Fruit fly (Drosophila melanogaster) whole organism, embryonic: ENCODE measurements around the gene CG17207.
A peak's percentile ranks its signal among the peaks of the same experiment; 100 is the strongest.

Experiments
- Atf6 ChIP-seq: fragments of 200-800 bp; sonication (Bioruptor generic); IDR thresholded peaks from 2 replicates; pipeline ENCODE4 v1.3.6; 2022; ENCODE audit warnings: missing biosample characterization, missing genetic modification characterization
- B-H1 ChIP-seq: fragments of 200-800 bp; sonication (Bioruptor generic); IDR thresholded peaks from 3 replicates; pipeline ENCODE4 v1.3.6; 2022; ENCODE audit warnings: missing biosample characterization, missing genetic modification characterization
- BtbVII ChIP-seq: fragments of 200-800 bp; sonication (Bioruptor generic); optimal IDR thresholded peaks from 3 replicates; lab custom pipeline; 2017; ENCODE audit warnings: missing biosample characterization, mild to moderate bottlenecking, missing genetic modification characterization
- CG10565 ChIP-seq: fragments of 200-800 bp; sonication (Bioruptor generic); optimal IDR thresholded peaks from 3 replicates; lab custom pipeline; 2016; ENCODE audit warnings: missing biosample characterization, mild to moderate bottlenecking, missing genetic modification characterization
- CG10979 ChIP-seq: fragments of 200-800 bp; sonication (Bioruptor generic); optimal IDR thresholded peaks from 2 replicates; lab custom pipeline; 2018; ENCODE audit warnings: missing biosample characterization, mild to moderate bottlenecking, missing genetic modification characterization, moderate library complexity
- CG15269 ChIP-seq: fragments of 200-800 bp; sonication (Bioruptor generic); optimal IDR thresholded peaks from 2 replicates; lab custom pipeline; 2018; ENCODE audit warnings: missing biosample characterization, mild to moderate bottlenecking, missing genetic modification characterization, moderate library complexity
- CG17361 ChIP-seq: fragments of 200-800 bp; sonication (Bioruptor generic); IDR thresholded peaks from 3 replicates; pipeline ENCODE4 v1.3.6; 2022; ENCODE audit warnings: missing biosample characterization, missing genetic modification characterization
- CG17612 ChIP-seq: fragments of 200-800 bp; sonication (Bioruptor generic); IDR thresholded peaks from 2 replicates; pipeline ENCODE4 v1.3.6; 2022; ENCODE audit warnings: missing biosample characterization, missing genetic modification characterization
- CG2120 ChIP-seq: fragments of 200-800 bp; sonication (Bioruptor generic); optimal IDR thresholded peaks from 3 replicates; lab custom pipeline; 2016; ENCODE audit warnings: missing biosample characterization, missing genetic modification characterization
- CG2202 ChIP-seq: fragments of 200-800 bp; sonication (Bioruptor generic); optimal IDR thresholded peaks from 2 replicates; lab custom pipeline; 2018; ENCODE audit warnings: missing biosample characterization, mild to moderate bottlenecking, missing genetic modification characterization
- CG3281 ChIP-seq: fragments of 200-800 bp; sonication (Bioruptor generic); optimal IDR thresholded peaks from 3 replicates; lab custom pipeline; 2017; ENCODE audit warnings: missing biosample characterization, mild to moderate bottlenecking, missing genetic modification characterization
- CG34422 ChIP-seq: fragments of 200-800 bp; sonication (Bioruptor generic); IDR thresholded peaks from 3 replicates; pipeline ENCODE4 v1.3.6; 2022; ENCODE audit warnings: missing biosample characterization, missing genetic modification characterization
- CG3726 ChIP-seq: fragments of 200-800 bp; sonication (Bioruptor generic); IDR thresholded peaks from 3 replicates; pipeline ENCODE4, ENCODE4 v1.3.6; 2022; ENCODE audit warnings: missing biosample characterization, missing genetic modification characterization
- CG3838 ChIP-seq: fragments of 200-800 bp; sonication (Bioruptor generic); optimal IDR thresholded peaks from 3 replicates; lab custom pipeline; 2016; ENCODE audit warnings: missing biosample characterization, missing genetic modification characterization
- CG4328 ChIP-seq: fragments of 200-800 bp; sonication (Bioruptor generic); optimal IDR thresholded peaks from 3 replicates; lab custom pipeline; 2017; ENCODE audit warnings: missing biosample characterization, missing genetic modification reagents, missing genetic modification characterization
- CG4360 ChIP-seq: fragments of 200-800 bp; sonication (Bioruptor generic); IDR thresholded peaks from 2 replicates; pipeline ENCODE4 v1.3.6; 2022; ENCODE audit warnings: missing biosample characterization, missing genetic modification characterization
- CG43689 ChIP-seq: fragments of 200-800 bp; sonication (Bioruptor generic); IDR thresholded peaks from 2 replicates; pipeline ENCODE4 v1.3.6; 2022; ENCODE audit warnings: missing biosample characterization, missing genetic modification characterization
- CG4424 ChIP-seq: fragments of 200-800 bp; sonication (Bioruptor generic); optimal IDR thresholded peaks from 3 replicates; lab custom pipeline; 2016; ENCODE audit warnings: missing biosample characterization, missing genetic modification characterization
- CG4707 ChIP-seq: fragments of 200-800 bp; sonication (Bioruptor generic); optimal IDR thresholded peaks from 2 replicates; lab custom pipeline; 2018; ENCODE audit warnings: missing biosample characterization, mild to moderate bottlenecking, missing genetic modification characterization, moderate library complexity
- CG6272 ChIP-seq: fragments of 200-800 bp; sonication (Bioruptor generic); IDR thresholded peaks from 2 replicates; pipeline ENCODE4 v1.3.6; 2022; ENCODE audit warnings: missing biosample characterization, missing genetic modification characterization
- CG7963 ChIP-seq: fragments of 200-800 bp; sonication (Bioruptor generic); IDR thresholded peaks from 3 replicates; pipeline ENCODE4 v1.3.6; 2022; ENCODE audit warnings: missing biosample characterization, missing genetic modification characterization; ENCODE audit not compliant: partially characterized antibody
- CG8290 ChIP-seq, 3 experiments: fragments of 200-800 bp; sonication (Bioruptor generic); optimal IDR thresholded peaks; 2 replicates each; lab custom pipeline; 2016 to 2019; ENCODE audit warnings: missing biosample characterization in 3 of 3, missing genetic modification characterization in 3 of 3, mild to moderate bottlenecking in 2 of 3, moderate library complexity in 1 of 3
- CG8944 ChIP-seq: fragments of 200-800 bp; sonication (Bioruptor generic); optimal IDR thresholded peaks from 3 replicates; lab custom pipeline; 2016; ENCODE audit warnings: missing biosample characterization, missing genetic modification characterization
- D19A ChIP-seq: fragments of 200-800 bp; optimal IDR thresholded peaks from 3 replicates; lab custom pipeline; 2019; ENCODE audit warnings: missing biosample characterization, mild to moderate bottlenecking, missing genetic modification characterization, moderate library complexity
- ERR ChIP-seq: fragments of 200-800 bp; sonication (Bioruptor generic); optimal IDR thresholded peaks from 2 replicates; lab custom pipeline; 2016; ENCODE audit warnings: missing biosample characterization, missing genetic modification characterization
- HLHmδ ChIP-seq: fragments of 200-800 bp; sonication (Bioruptor generic); optimal IDR thresholded peaks from 2 replicates; lab custom pipeline; 2018; ENCODE audit warnings: missing biosample characterization, mild to moderate bottlenecking, missing genetic modification characterization, moderate library complexity
- Hmx ChIP-seq: fragments of 200-800 bp; sonication (Bioruptor generic); optimal IDR thresholded peaks from 2 replicates; lab custom pipeline; 2016; ENCODE audit warnings: missing biosample characterization, missing genetic modification characterization
- Lim3 ChIP-seq: fragments of 200-800 bp; sonication (Bioruptor generic); IDR thresholded peaks from 2 replicates; pipeline ENCODE4 v1.3.6; 2022; ENCODE audit warnings: missing biosample characterization, missing genetic modification characterization
- Med ChIP-seq: fragments of 200-800 bp; sonication (Bioruptor generic); peaks from one replicate; lab custom pipeline; 2016; ENCODE audit warnings: missing biosample characterization, missing genetic modification characterization, mild to moderate bottlenecking, inconsistent platforms, moderate library complexity
- Nf-YA ChIP-seq: fragments of 200-800 bp; sonication (Bioruptor generic); IDR thresholded peaks from 2 replicates; pipeline ENCODE4 v1.3.6; 2022; ENCODE audit warnings: missing biosample characterization, missing genetic modification characterization
- Rfx ChIP-seq: fragments of 200-800 bp; sonication (Bioruptor generic); IDR thresholded peaks from 2 replicates; pipeline ENCODE4 v1.3.6; 2022; ENCODE audit warnings: missing biosample characterization, missing genetic modification characterization
- Sox100B ChIP-seq: fragments of 200-800 bp; sonication (Bioruptor generic); optimal IDR thresholded peaks from 3 replicates; lab custom pipeline; 2018; ENCODE audit warnings: missing biosample characterization, mild to moderate bottlenecking, missing genetic modification characterization
- Sox102F ChIP-seq: fragments of 200-800 bp; sonication (Bioruptor generic); optimal IDR thresholded peaks from 2 replicates; lab custom pipeline; 2018; ENCODE audit warnings: missing biosample characterization, mild to moderate bottlenecking, missing genetic modification characterization, moderate library complexity
- Ssrp ChIP-seq: fragments of 200-800 bp; sonication (Bioruptor generic); optimal IDR thresholded peaks from 2 replicates; lab custom pipeline; 2018; ENCODE audit warnings: missing biosample characterization, mild to moderate bottlenecking, missing genetic modification characterization, moderate library complexity
- ac ChIP-seq: fragments of 200-800 bp; sonication (Bioruptor generic); optimal IDR thresholded peaks from 3 replicates; lab custom pipeline; 2017; ENCODE audit warnings: missing biosample characterization, mild to moderate bottlenecking, missing genetic modification characterization
- caup ChIP-seq: fragments of 200-800 bp; sonication (Bioruptor generic); optimal IDR thresholded peaks from 3 replicates; lab custom pipeline; 2017; ENCODE audit warnings: missing biosample characterization, mild to moderate bottlenecking, missing genetic modification characterization, moderate library complexity; ENCODE audit not compliant: severe bottlenecking
- eyg ChIP-seq: fragments of 200-800 bp; sonication (Bioruptor generic); optimal IDR thresholded peaks from 3 replicates; lab custom pipeline; 2016; ENCODE audit warnings: missing biosample characterization, missing genetic modification characterization
- fd96Cb ChIP-seq: fragments of 200-800 bp; sonication (Bioruptor generic); optimal IDR thresholded peaks from 2 replicates; lab custom pipeline; 2018; ENCODE audit warnings: missing biosample characterization, mild to moderate bottlenecking, missing genetic modification characterization, moderate library complexity
- inv ChIP-seq: fragments of 200-800 bp; sonication (Bioruptor generic); IDR thresholded peaks from 2 replicates; pipeline ENCODE4 v1.3.6; 2022; ENCODE audit warnings: missing biosample characterization, missing genetic modification characterization; ENCODE audit not compliant: partially characterized antibody
- knrl ChIP-seq: fragments of 200-800 bp; sonication (Bioruptor generic); IDR thresholded peaks from 3 replicates; pipeline ENCODE4 v1.3.6; 2022; ENCODE audit warnings: missing biosample characterization, missing genetic modification characterization; ENCODE audit not compliant: partially characterized antibody
- luna ChIP-seq: fragments of 200-800 bp; sonication (Bioruptor generic); optimal IDR thresholded peaks from 2 replicates; lab custom pipeline; 2016; ENCODE audit warnings: missing biosample characterization, missing genetic modification characterization
- peb ChIP-seq: fragments of 200-800 bp; sonication (Bioruptor generic); IDR thresholded peaks from 2 replicates; pipeline ENCODE4 v1.3.6; 2022; ENCODE audit warnings: missing biosample characterization, missing genetic modification characterization
- ranshi ChIP-seq: fragments of 200-800 bp; sonication (Bioruptor generic); IDR thresholded peaks from 2 replicates; pipeline ENCODE4 v1.3.6; 2022; ENCODE audit warnings: missing biosample characterization, missing genetic modification characterization
- sd ChIP-seq: fragments of 200-800 bp; sonication (Bioruptor generic); optimal IDR thresholded peaks from 3 replicates; lab custom pipeline; 2018; ENCODE audit warnings: missing biosample characterization, mild to moderate bottlenecking, missing genetic modification characterization, moderate library complexity
- sim ChIP-seq: fragments of 200-800 bp; sonication (Bioruptor generic); IDR thresholded peaks from 2 replicates; pipeline ENCODE4 v1.3.6; 2022; ENCODE audit warnings: missing biosample characterization, missing genetic modification characterization
- sisA ChIP-seq: fragments of 200-800 bp; sonication (Bioruptor generic); IDR thresholded peaks from 2 replicates; pipeline ENCODE4 v1.3.6; 2022; ENCODE audit warnings: missing biosample characterization, missing genetic modification characterization
- ssp ChIP-seq: fragments of 200-800 bp; sonication (Bioruptor generic); IDR thresholded peaks from 2 replicates; pipeline ENCODE4 v1.3.6; 2022; ENCODE audit warnings: missing biosample characterization, missing genetic modification characterization
- tll ChIP-seq, 2 experiments: fragments of 200-800 bp in 1 of 2; fragments of >200 bp in 1 of 2; sonication (Bioruptor generic) in 1 of 2; optimal IDR thresholded peaks; 2 replicates each; lab custom pipeline; 2017 to 2019; ENCODE audit warnings: missing biosample characterization in 2 of 2, missing genetic modification characterization in 2 of 2, mild to moderate bottlenecking in 1 of 2, moderate library complexity in 1 of 2
- tup ChIP-seq: fragments of 200-800 bp; sonication (Bioruptor generic); optimal IDR thresholded peaks from 2 replicates; lab custom pipeline; 2016; ENCODE audit warnings: missing biosample characterization, mild to moderate bottlenecking, missing genetic modification characterization, moderate library complexity
- zf30C ChIP-seq: fragments of 200-800 bp; sonication (Bioruptor generic); optimal IDR thresholded peaks from 3 replicates; lab custom pipeline; 2018; ENCODE audit warnings: missing biosample characterization, mild to moderate bottlenecking, missing genetic modification characterization
- zfh2 ChIP-seq: fragments of 200-800 bp; sonication (Bioruptor generic); optimal IDR thresholded peaks from 2 replicates; lab custom pipeline; 2016; ENCODE audit warnings: missing biosample characterization, missing genetic modification characterization

Gene CG17207

DNA sequence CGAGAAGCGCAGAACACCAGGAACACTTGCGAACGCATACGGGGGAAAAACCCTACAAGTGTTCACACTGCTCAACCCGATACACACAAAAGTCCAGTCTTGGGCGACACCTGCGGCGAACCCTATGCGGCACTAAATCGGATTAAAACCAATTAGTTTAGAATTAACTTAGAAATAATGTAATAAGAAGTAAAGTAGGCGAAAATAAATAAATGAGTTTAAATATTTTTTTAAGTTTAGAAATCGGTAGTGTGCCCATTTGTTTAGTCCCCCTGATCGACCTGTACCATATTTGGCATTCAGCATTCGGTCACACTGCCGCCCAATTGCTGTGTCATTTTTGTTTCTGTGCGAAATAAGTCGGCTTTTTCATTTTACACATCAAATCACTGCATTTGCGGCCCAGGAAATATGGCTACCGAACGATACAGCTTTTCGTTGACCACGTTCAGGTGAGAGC lies 7.9 kb downstream of the CG17207 start, which contains the start of gene Prosalpha2 (continued):
- TF ChIP-seq CG3838 (GFP tag; lab: Kevin White, UChicago) (no peak), sisA (GFP tag; lab: Robert Waterston, UW) (no peak), Rfx (GFP tag; lab: Robert Waterston, UW) (0 out of 2 replicates have a peak, but pooled peaks have one; percentile 21), fd96Cb (tag; lab: Kevin White, UChicago) (no peak), Nf-YA (GFP tag; lab: Robert Waterston, UW) (no peak), caup (GFP tag; lab: Kevin White, UChicago) (no peak), CG34422 (GFP tag; lab: Robert Waterston, UW) (no peak), CG3281 (no peak), zf30C (GFP tag; lab: Kevin White, UChicago) (peak; percentile 19), tup (GFP tag; lab: Kevin White, UChicago) (no peak), CG4328 (GFP tag; lab: Kevin White, UChicago) (no peak), CG4360 (no peak), peb (GFP tag; lab: Robert Waterston, UW) (no peak), CG7963 (GFP tag; lab: Robert Waterston, UW) (no peak), CG15269 (tag; lab: Kevin White, UChicago) (no peak), CG17612 (no peak), B-H1 (no peak), zfh2 (GFP tag; lab: Kevin White, UChicago) (no peak), CG17361 (GFP tag; lab: Robert Waterston, UW) (0 out of 3 replicates have a peak, but pooled peaks have one; percentile 27), CG43689 (GFP tag; lab: Robert Waterston, UW) (no peak), CG10565 (no peak), Ssrp (no peak), CG10979 (no peak), Lim3 (no peak), Atf6 (GFP tag; lab: Robert Waterston, UW) (no peak), Sox102F (GFP tag; lab: Kevin White, UChicago) (no peak), inv (GFP tag; lab: Robert Waterston, UW) (no peak), sim (GFP tag; lab: Robert Waterston, UW) (no peak), BtbVII (GFP tag; lab: Kevin White, UChicago) (no peak), CG4424 (GFP tag; lab: Kevin White, UChicago) (peak; percentile 3), sd (tag; lab: Kevin White, UChicago) (no peak), ranshi (GFP tag; lab: Robert Waterston, UW) (no peak), Sox100B (no peak), luna (GFP tag; lab: Kevin White, UChicago) (no peak), CG3726 (no peak), CG6272 (GFP tag; lab: Robert Waterston, UW) (no peak; the same call in 1 of the 2 replicates), eyg (GFP tag; lab: Kevin White, UChicago) (no peak), CG2120 (GFP tag; lab: Kevin White, UChicago) (peak; percentile 52), ac (GFP tag; lab: Kevin White, UChicago) (no peak), HLHmδ (GFP tag; lab: Kevin White, UChicago) (no peak), CG8944 (GFP tag; lab: Kevin White, UChicago) (no peak), D19A (tag; lab: Kevin White, UChicago) (no peak), tll (GFP tag; optimal IDR thresholded peaks at IDR 0.05; lab: Kevin White, UChicago) (no peak), Med (peak; percentile 73), CG4707 (GFP tag; lab: Kevin White, UChicago) (no peak), CG2202 (tag; lab: Kevin White, UChicago) (no peak), CG8290 (GFP tag; optimal IDR thresholded peaks at IDR 0.05; lab: Kevin White, UChicago) (peak; percentile 9), CG8290 (tag; optimal IDR thresholded peaks at IDR 0.05; lab: Kevin White, UChicago) (no peak), ERR (GFP tag; lab: Kevin White, UChicago) (no peak), knrl (no peak), ssp (GFP tag; lab: Robert Waterston, UW) (peak; percentile 38), Hmx (no peak)
